Worm (Caenorhabditis elegans) whole organism, L4 larva: ENCODE measurements around the gene gnrr-2.

Experiments
- arid-1 ChIP-seq: fragments of 200-800 bp; sonication (Bioruptor generic); conservative IDR thresholded peaks from 2 replicates; pipeline ENCODE4 v1.3.6; 2022; ENCODE audit warnings: missing genetic modification reagents, missing genetic modification characterization, missing compliant biosample characterization
- ces-1 ChIP-seq: fragments of 150-350 bp; sonication (generic microtip); optimal IDR thresholded peaks from 4 replicates; lab custom pipeline; 2014; ENCODE audit warnings: missing biosample characterization, missing genetic modification reagents, missing genetic modification characterization
- nhr-237 ChIP-seq: sonication (generic microtip); optimal IDR thresholded peaks from 2 replicates; lab custom pipeline; 2017; ENCODE audit warnings: missing biosample characterization, missing genetic modification characterization
- snpc-1.2 ChIP-seq: fragments of 200-800 bp; sonication (Bioruptor generic); IDR thresholded peaks from 2 replicates; pipeline ENCODE4 v1.3.6; 2022; ENCODE audit warnings: missing genetic modification reagents, missing genetic modification characterization, missing compliant biosample characterization
- unc-62 ChIP-seq, 3 experiments: fragments of 150-350 bp in 1 of 3; sonication (generic microtip); optimal IDR thresholded peaks in 2 of 3; peaks in 1 of 3; 1 replicate in 1 of 3; 2 replicates in 2 of 3; lab custom pipeline; 2014 to 2017; ENCODE audit warnings: missing biosample characterization in 3 of 3, missing genetic modification characterization in 3 of 3, missing genetic modification reagents in 3 of 3, missing genotype in 1 of 3

DNA sequence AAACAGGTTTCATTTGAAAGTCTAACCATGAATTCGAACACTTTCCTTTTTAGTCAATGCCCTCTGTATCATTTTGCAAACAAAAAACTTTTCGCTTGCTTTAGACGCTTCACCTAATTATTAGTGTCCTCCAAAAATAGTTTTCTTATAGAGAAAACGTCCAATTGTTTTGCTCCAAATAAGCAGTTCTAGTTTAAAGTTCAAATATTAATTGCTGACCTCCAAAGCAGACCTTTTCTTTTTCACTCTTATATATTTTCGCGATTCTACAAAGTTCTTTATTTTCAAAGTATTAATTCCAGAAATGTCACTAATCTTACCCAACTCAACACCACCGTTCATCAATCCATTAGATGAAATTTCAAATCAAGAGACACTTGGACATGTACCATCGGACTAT is at the start of gene gnrr-2:
- TF ChIP-seq nhr-237: no peak
- TF ChIP-seq unc-62 (GFP tag; optimal IDR thresholded peaks at IDR 0.05 in 1 of 2; lab: Kevin White, UChicago): no peak
- no peak for TF ChIP-seq unc-62 (tag; optimal IDR thresholded peaks at IDR 0.05; lab: Kevin White, UChicago)
- no peak for TF ChIP-seq snpc-1.2
- TF ChIP-seq ces-1 (GFP tag; lab: Kevin White, UChicago): no peak
- no peak for TF ChIP-seq arid-1 (GFP tag; lab: Robert Waterston, UW)
